Worm (Caenorhabditis elegans) whole organism, L1 larva: ENCODE results near the gene F53F8.3.

Source experiments
- aha-1 ChIP-seq: fragments of 150-350 bp; optimal IDR thresholded peaks from 2 replicates; lab custom pipeline; 2014; ENCODE audit warnings: missing biosample characterization, missing genetic modification characterization
- fos-1 ChIP-seq: fragments of 150-350 bp; optimal IDR thresholded peaks from 2 replicates; lab custom pipeline; 2014; ENCODE audit warnings: missing biosample characterization, missing genetic modification characterization
- lin-13 ChIP-seq: fragments of 150-350 bp; optimal IDR thresholded peaks from 2 replicates; lab custom pipeline; 2014; ENCODE audit warnings: missing biosample characterization, missing genetic modification reagents, missing genetic modification characterization
- sptf-1 ChIP-seq: fragments of 150-350 bp; optimal IDR thresholded peaks from 2 replicates; lab custom pipeline; 2014; ENCODE audit warnings: missing biosample characterization, missing genetic modification characterization
- swsn-7 ChIP-seq: sonication (generic microtip); optimal IDR thresholded peaks from 2 replicates; lab custom pipeline; 2016; ENCODE audit warnings: missing genetic modification characterization, missing compliant biosample characterization
- tbx-2 ChIP-seq: sonication (generic microtip); optimal IDR thresholded peaks from 2 replicates; lab custom pipeline; 2016; ENCODE audit warnings: missing genetic modification characterization, missing compliant biosample characterization
- unc-62 ChIP-seq: fragments of 150-350 bp; optimal IDR thresholded peaks from 2 replicates; lab custom pipeline; 2014; ENCODE audit warnings: missing biosample characterization, missing genetic modification reagents, missing genetic modification characterization
- unc-86 ChIP-seq: sonication (generic microtip); optimal IDR thresholded peaks from 2 replicates; lab custom pipeline; 2016; ENCODE audit warnings: missing genetic modification characterization, missing compliant biosample characterization

DNA sequence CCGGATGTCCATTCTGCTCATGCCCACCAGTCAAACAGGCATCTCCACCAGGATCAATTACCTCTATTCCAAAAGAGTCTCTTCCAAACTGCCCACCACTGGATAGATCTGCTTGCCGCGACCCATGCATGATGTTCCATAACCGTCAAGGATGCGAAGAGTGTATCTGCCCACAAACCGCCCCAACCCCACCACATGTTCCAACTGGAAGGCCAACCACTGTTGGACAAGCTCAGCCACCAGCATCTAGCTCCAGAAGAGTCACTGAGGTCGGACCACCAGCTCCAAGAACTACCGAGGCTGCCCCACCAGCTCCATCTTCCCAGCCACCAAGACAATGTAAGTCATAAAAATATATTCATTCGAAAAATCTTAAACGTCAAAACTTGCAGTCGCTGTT is 18.7 kb downstream of the F53F8.3 start:
- TF ChIP-seq sptf-1 (tag; lab: Kevin White, UChicago): no peak
- no peak for TF ChIP-seq unc-86 (tag; lab: Kevin White, UChicago)
- TF ChIP-seq tbx-2: no peak
- no peak for TF ChIP-seq aha-1 (tag; lab: Kevin White, UChicago)
- no peak for TF ChIP-seq unc-62 (GFP tag; lab: Kevin White, UChicago)
- TF ChIP-seq fos-1 (tag; lab: Kevin White, UChicago): no peak
- no peak for TF ChIP-seq swsn-7 (tag; lab: Kevin White, UChicago)
- TF ChIP-seq lin-13 (GFP tag; lab: Kevin White, UChicago): no peak
